Worm (Caenorhabditis elegans): ENCODE data around the gene C37C3.1.

- TF ChIP-seq klf-2 (GFP tag; conservative IDR thresholded peaks at IDR 0.05) (no peak), flt-1 (GFP tag; IDR thresholded peaks at IDR 0.05) (no peak), ref-1 (GFP tag; conservative IDR thresholded peaks at IDR 0.05) (no peak), ztf-29 (GFP tag; IDR thresholded peaks at IDR 0.05) (no peak), T22C8.4 (GFP tag; IDR thresholded peaks at IDR 0.05) (no peak), ztf-23 (GFP tag; IDR thresholded peaks at IDR 0.05) (no peak)
These were observed 43.2 kb upstream of the C37C3.1 start, which contains the start of gene ZK742.6 for ce11 chrV:7814601-7815000.

Measured in whole organism, midembryonic.